Worm (Caenorhabditis elegans) whole organism, L2 larva: ENCODE results near the gene ell-1.

ENCODE experiments used
- C34F6.9 ChIP-seq: fragments of 150-350 bp; optimal IDR thresholded peaks from 2 replicates; lab custom pipeline; 2014; ENCODE audit warnings: missing biosample characterization, missing genetic modification characterization
- F13H6.1 ChIP-seq: sonication (generic microtip); optimal IDR thresholded peaks from 2 replicates; lab custom pipeline; 2016; ENCODE audit warnings: missing genetic modification characterization, missing compliant biosample characterization
- R02D3.7 ChIP-seq: fragments of 150-350 bp; optimal IDR thresholded peaks from 2 replicates; lab custom pipeline; 2014; ENCODE audit warnings: missing biosample characterization, missing genetic modification characterization
- Y55F3AM.14 ChIP-seq: fragments of 200-800 bp; sonication (Bioruptor generic); optimal IDR thresholded peaks from 2 replicates; lab custom pipeline; 2018; ENCODE audit warnings: mild to moderate bottlenecking, missing genetic modification characterization, missing compliant biosample characterization
- ZK546.5 ChIP-seq: sonication (generic microtip); optimal IDR thresholded peaks from 2 replicates; lab custom pipeline; 2017; ENCODE audit warnings: missing biosample characterization, missing genetic modification characterization
- aly-2 ChIP-seq: fragments of 150-350 bp; optimal IDR thresholded peaks from 2 replicates; lab custom pipeline; 2014; ENCODE audit warnings: missing biosample characterization, missing genetic modification characterization
- ama-1 ChIP-seq: fragments of 150-350 bp; optimal IDR thresholded peaks from 2 replicates; lab custom pipeline; 2018; ENCODE audit warnings: inconsistent platforms
- blmp-1 ChIP-seq: sonication (generic microtip); optimal IDR thresholded peaks from 2 replicates; lab custom pipeline; 2017; ENCODE audit warnings: missing genetic modification characterization, mild to moderate bottlenecking, missing compliant biosample characterization, antibody characterized with exemption, moderate library complexity; ENCODE audit not compliant: insufficient read depth
- ceh-16 ChIP-seq: fragments of 150-350 bp; optimal IDR thresholded peaks from 2 replicates; lab custom pipeline; 2014; ENCODE audit warnings: missing biosample characterization, missing genetic modification characterization
- ceh-82 ChIP-seq: fragments of 150-350 bp; optimal IDR thresholded peaks from 2 replicates; lab custom pipeline; 2014; ENCODE audit warnings: missing biosample characterization, missing genetic modification characterization
- crh-2 ChIP-seq: sonication (generic microtip); optimal IDR thresholded peaks from 2 replicates; lab custom pipeline; 2017; ENCODE audit warnings: missing biosample characterization, missing genetic modification characterization
- dmd-4 ChIP-seq: sonication (generic microtip); optimal IDR thresholded peaks from 2 replicates; lab custom pipeline; 2017; ENCODE audit warnings: missing biosample characterization, missing genetic modification characterization
- egl-27 ChIP-seq: sonication (generic microtip); optimal IDR thresholded peaks from 3 replicates; lab custom pipeline; 2017; ENCODE audit warnings: missing biosample characterization, missing genetic modification reagents, missing genetic modification characterization
- elt-1 ChIP-seq: fragments of 150-350 bp; optimal IDR thresholded peaks from 2 replicates; lab custom pipeline; 2014; ENCODE audit warnings: missing biosample characterization, missing genetic modification characterization
- fos-1 ChIP-seq: fragments of 150-350 bp; optimal IDR thresholded peaks from 2 replicates; lab custom pipeline; 2014; ENCODE audit warnings: missing biosample characterization, missing genetic modification characterization
- gmeb-1 ChIP-seq: fragments of 150-350 bp; optimal IDR thresholded peaks from 2 replicates; lab custom pipeline; 2014; ENCODE audit warnings: missing biosample characterization, missing genetic modification characterization
- lin-11 ChIP-seq: fragments of 150-350 bp; sonication (generic microtip); optimal IDR thresholded peaks from 2 replicates; lab custom pipeline; 2014; ENCODE audit warnings: missing biosample characterization, missing genetic modification characterization, inconsistent platforms, mixed read lengths
- lin-13 ChIP-seq: fragments of 150-350 bp; optimal IDR thresholded peaks from 2 replicates; lab custom pipeline; 2014; ENCODE audit warnings: missing biosample characterization, missing genetic modification reagents, missing genetic modification characterization
- lin-39 ChIP-seq: fragments of 150-350 bp; optimal IDR thresholded peaks from 2 replicates; lab custom pipeline; 2014; ENCODE audit warnings: missing biosample characterization, missing genetic modification reagents, missing genetic modification characterization
- lsy-2 ChIP-seq, 2 experiments: fragments of 150-350 bp in 1 of 2; sonication (generic microtip) in 1 of 2; optimal IDR thresholded peaks; 2 replicates each; lab custom pipeline; 2014 to 2017; ENCODE audit warnings: missing biosample characterization in 2 of 2, missing genetic modification characterization in 2 of 2
- mab-5 ChIP-seq: fragments of 150-350 bp; optimal IDR thresholded peaks from 2 replicates; lab custom pipeline; 2014; ENCODE audit warnings: missing biosample characterization, missing genetic modification characterization
- mbf-1 ChIP-seq: sonication (generic microtip); optimal IDR thresholded peaks from 2 replicates; lab custom pipeline; 2017; ENCODE audit warnings: missing biosample characterization, missing genetic modification characterization
- mdl-1 ChIP-seq, 2 experiments: fragments of 150-350 bp in 1 of 2; sonication (generic microtip) in 1 of 2; optimal IDR thresholded peaks; 2 replicates each; lab custom pipeline; 2017; ENCODE audit warnings: missing biosample characterization in 2 of 2, missing genetic modification characterization in 2 of 2
- nhr-10 ChIP-seq: sonication (generic microtip); optimal IDR thresholded peaks from 2 replicates; lab custom pipeline; 2017; ENCODE audit warnings: missing biosample characterization, missing genetic modification characterization
- nhr-11 ChIP-seq: fragments of 150-350 bp; optimal IDR thresholded peaks from 2 replicates; lab custom pipeline; 2014; ENCODE audit warnings: missing biosample characterization, missing genetic modification characterization
- nhr-129 ChIP-seq: fragments of 150-350 bp; optimal IDR thresholded peaks from 2 replicates; lab custom pipeline; 2014; ENCODE audit warnings: missing biosample characterization, missing genetic modification characterization
- nhr-21 ChIP-seq: fragments of 150-350 bp; optimal IDR thresholded peaks from 2 replicates; lab custom pipeline; 2014; ENCODE audit warnings: missing biosample characterization, missing genetic modification characterization
- nhr-23 ChIP-seq: fragments of 150-350 bp; optimal IDR thresholded peaks from 2 replicates; lab custom pipeline; 2014; ENCODE audit warnings: missing biosample characterization, missing genetic modification reagents, missing genetic modification characterization
- nhr-25 ChIP-seq: fragments of 150-350 bp; sonication (generic microtip); optimal IDR thresholded peaks from 3 replicates; lab custom pipeline; 2014; ENCODE audit warnings: missing biosample characterization, missing genetic modification characterization
- nhr-6 ChIP-seq: fragments of 150-350 bp; optimal IDR thresholded peaks from 2 replicates; lab custom pipeline; 2014; ENCODE audit warnings: missing biosample characterization, missing genetic modification characterization
- nhr-77 ChIP-seq: fragments of 150-350 bp; optimal IDR thresholded peaks from 2 replicates; lab custom pipeline; 2014; ENCODE audit warnings: missing biosample characterization, missing genetic modification characterization
- sem-4 ChIP-seq: fragments of 150-350 bp; optimal IDR thresholded peaks from 2 replicates; lab custom pipeline; 2014; ENCODE audit warnings: missing biosample characterization, missing genetic modification reagents, missing genetic modification characterization
- skn-1 ChIP-seq: sonication (generic microtip); optimal IDR thresholded peaks from 2 replicates; lab custom pipeline; 2017; ENCODE audit warnings: missing biosample characterization, missing genetic modification characterization
- sma-3 ChIP-seq: sonication (generic microtip); optimal IDR thresholded peaks from 2 replicates; lab custom pipeline; 2016; ENCODE audit warnings: missing genetic modification reagents, missing genetic modification characterization, missing compliant biosample characterization
- sma-9 ChIP-seq, 2 experiments: fragments of 150-350 bp in 1 of 2; sonication (generic microtip) in 1 of 2; optimal IDR thresholded peaks; 2 replicates each; lab custom pipeline; 2014 to 2016; ENCODE audit warnings: missing genetic modification characterization in 2 of 2, mild to moderate bottlenecking in 1 of 2, missing biosample characterization in 1 of 2, missing compliant biosample characterization in 1 of 2, missing genetic modification reagents in 1 of 2, moderate library complexity in 1 of 2
- snpc-4 ChIP-seq: fragments of 150-350 bp; optimal IDR thresholded peaks from 2 replicates; lab custom pipeline; 2014; ENCODE audit warnings: missing biosample characterization, missing genetic modification characterization
- unc-39 ChIP-seq: fragments of 150-350 bp; optimal IDR thresholded peaks from 2 replicates; lab custom pipeline; 2014; ENCODE audit warnings: missing biosample characterization, missing genetic modification characterization
- unc-55 ChIP-seq: fragments of 150-350 bp; sonication (generic microtip); optimal IDR thresholded peaks from 3 replicates; lab custom pipeline; 2014; ENCODE audit warnings: missing biosample characterization, missing genetic modification reagents, missing genetic modification characterization
- unc-62 ChIP-seq: fragments of 150-350 bp; optimal IDR thresholded peaks from 2 replicates; lab custom pipeline; 2014; ENCODE audit warnings: missing biosample characterization, missing genetic modification reagents, missing genetic modification characterization
- ztf-1 ChIP-seq: fragments of 200-800 bp; sonication (Bioruptor generic); conservative IDR thresholded peaks from 2 replicates; pipeline ENCODE4 v1.3.6; 2022; ENCODE audit warnings: missing genetic modification characterization, missing compliant biosample characterization
- ztf-11 ChIP-seq: sonication (generic microtip); optimal IDR thresholded peaks from 2 replicates; lab custom pipeline; 2017; ENCODE audit warnings: missing biosample characterization, missing genetic modification characterization
- ztf-4 ChIP-seq: fragments of 150-350 bp; optimal IDR thresholded peaks from 2 replicates; lab custom pipeline; 2014; ENCODE audit warnings: missing biosample characterization, missing genetic modification characterization

The ell-1 gene

DNA sequence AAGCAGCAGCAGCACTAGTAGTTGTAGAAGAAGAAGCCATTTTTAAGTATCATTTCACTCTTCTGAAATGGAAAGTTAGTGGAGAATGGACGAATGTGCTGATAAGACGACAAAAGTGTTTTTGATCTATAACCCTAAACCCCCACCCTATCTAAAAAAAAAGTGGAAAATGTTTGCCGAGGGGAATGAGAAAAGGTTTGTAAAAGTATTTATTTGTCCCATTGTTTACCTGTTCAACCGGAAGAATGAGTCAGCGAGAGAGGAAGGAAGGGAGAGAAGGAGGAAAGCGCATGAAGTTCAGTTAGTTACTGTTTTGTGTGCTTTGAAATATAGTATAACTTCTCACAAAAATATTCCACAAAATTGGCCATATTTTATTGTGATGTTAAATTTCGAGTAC, 2.9 kb downstream of the ell-1 start:
- TF ChIP-seq nhr-10 (no peak), C34F6.9 (tag; lab: Kevin White, UChicago) (no peak), sma-9 (GFP tag; optimal IDR thresholded peaks at IDR 0.05; lab: Kevin White, UChicago) (no peak), sma-9 (tag; optimal IDR thresholded peaks at IDR 0.05; lab: Kevin White, UChicago) (no peak), mab-5 (tag; lab: Kevin White, UChicago) (no peak), fos-1 (tag; lab: Kevin White, UChicago) (peak; percentile 25), unc-39 (no peak), sem-4 (tag; lab: Kevin White, UChicago) (peak; percentile 19), crh-2 (peak; percentile 2), sma-3 (peak; percentile 1), nhr-129 (no peak), blmp-1 (peak; percentile 41)

DNA sequence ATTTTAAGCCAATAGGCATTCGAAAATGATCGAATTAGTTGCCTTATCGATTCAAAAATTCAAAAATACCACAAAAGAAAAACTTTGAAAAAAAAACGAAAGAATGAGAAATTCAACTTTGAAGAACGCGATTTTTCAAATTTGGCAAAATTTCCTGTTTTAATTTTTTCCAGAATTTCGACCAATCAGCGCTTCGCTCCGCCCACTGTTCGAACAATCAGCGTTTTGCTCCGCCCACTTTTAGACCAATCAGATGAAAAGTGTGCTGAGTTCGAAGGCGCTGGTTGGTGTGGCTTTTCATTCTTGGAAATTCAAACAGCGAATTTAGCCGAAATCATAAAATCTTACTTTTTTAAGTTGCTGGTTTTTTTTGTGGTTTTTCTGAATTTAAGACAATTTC, 3.4 kb downstream of the ell-1 start:
- TF ChIP-seq F13H6.1 (tag; lab: Kevin White, UChicago) (no peak), ztf-4 (tag; lab: Kevin White, UChicago) (no peak), lin-39 (tag; lab: Kevin White, UChicago) (no peak), dmd-4 (tag; lab: Kevin White, UChicago) (no peak), nhr-77 (no peak), mbf-1 (tag; lab: Kevin White, UChicago) (no peak), gmeb-1 (no peak), ceh-82 (tag; lab: Kevin White, UChicago) (no peak), crh-2 (no peak), fos-1 (tag; lab: Kevin White, UChicago) (no peak), lin-11 (no peak), unc-55 (GFP tag; lab: Kevin White, UChicago) (no peak), ztf-1 (no peak), ztf-11 (no peak), nhr-11 (tag; lab: Kevin White, UChicago) (no peak), egl-27 (tag; lab: Kevin White, UChicago) (no peak), ceh-16 (tag; lab: Kevin White, UChicago) (no peak), nhr-23 (tag; lab: Kevin White, UChicago) (no peak), sma-3 (no peak)

DNA sequence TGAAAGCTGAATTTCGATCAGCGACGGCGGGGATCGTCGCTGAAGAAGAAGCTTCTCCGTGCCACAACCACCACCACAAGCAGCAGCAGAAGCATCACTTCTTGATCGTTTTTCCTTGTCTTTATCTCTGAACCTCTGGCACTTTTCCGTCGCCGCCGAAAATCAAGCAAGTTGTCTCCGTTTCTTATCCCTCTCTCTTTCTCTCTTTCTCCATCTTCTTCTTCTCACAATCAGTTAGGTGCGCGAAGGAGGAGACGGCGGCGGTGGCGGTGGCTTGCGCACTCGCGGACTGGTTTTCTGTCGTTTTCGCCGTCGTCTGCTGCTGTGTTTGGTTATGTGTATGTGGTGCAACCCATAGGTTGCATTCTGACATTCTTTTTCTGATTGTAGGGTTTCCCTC, 4.2 kb downstream of the ell-1 start:
- TF ChIP-seq dmd-4 (tag; lab: Kevin White, UChicago) (no peak), blmp-1 (peak; percentile 38), ztf-11 (no peak), skn-1 (no peak), unc-62 (no peak), lin-13 (GFP tag; lab: Kevin White, UChicago) (no peak), aly-2 (tag; lab: Kevin White, UChicago) (no peak), Y55F3AM.14 (GFP tag; lab: Kevin White, UChicago) (peak; percentile 12), ceh-82 (tag; lab: Kevin White, UChicago) (no peak), C34F6.9 (tag; lab: Kevin White, UChicago) (no peak), ztf-1 (no peak), nhr-25 (peak; percentile 53), mdl-1 (tag; optimal IDR thresholded peaks at IDR 0.05; lab: Kevin White, UChicago) (peak in 1 of 2 experiments; percentile 8), F13H6.1 (tag; lab: Kevin White, UChicago) (peak; percentile 51), nhr-10 (no peak), snpc-4 (tag; lab: Kevin White, UChicago) (no peak), lin-39 (tag; lab: Kevin White, UChicago) (no peak), unc-55 (GFP tag; lab: Kevin White, UChicago) (peak; percentile 16), ZK546.5 (tag; lab: Kevin White, UChicago) (no peak), nhr-21 (tag; lab: Kevin White, UChicago) (peak; percentile 45), nhr-129 (peak; percentile 2), ztf-4 (tag; lab: Kevin White, UChicago) (no peak), nhr-11 (tag; lab: Kevin White, UChicago) (no peak), nhr-77 (no peak), elt-1 (tag; lab: Kevin White, UChicago) (no peak), sma-9 (GFP tag; optimal IDR thresholded peaks at IDR 0.05; lab: Kevin White, UChicago) (peak; percentile 26), sma-9 (tag; optimal IDR thresholded peaks at IDR 0.05; lab: Kevin White, UChicago) (no peak)
- TF ChIP-seq, all 48 proteins: peak for 9

DNA sequence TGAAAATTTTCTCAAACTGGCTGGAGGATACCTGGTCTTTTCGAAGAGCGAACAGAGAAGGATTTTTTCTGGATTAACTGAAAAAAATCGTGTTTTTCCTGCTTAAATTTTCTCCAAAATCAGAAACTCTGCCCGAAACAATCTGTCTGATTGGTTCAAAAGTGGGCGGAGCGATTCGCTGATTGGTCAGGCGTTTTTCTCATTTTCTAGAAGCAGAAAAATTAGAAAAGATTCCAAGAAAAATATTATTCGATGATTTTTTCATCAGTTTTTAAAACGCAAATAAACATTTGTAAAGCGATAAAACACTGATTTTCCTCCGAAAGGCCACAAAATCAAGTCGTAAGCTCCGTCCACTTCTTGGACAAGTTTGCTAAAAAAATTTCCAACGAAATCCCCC, 4.7 kb downstream of the ell-1 start:
- TF ChIP-seq C34F6.9 (tag; lab: Kevin White, UChicago) (no peak), unc-55 (GFP tag; lab: Kevin White, UChicago) (no peak), blmp-1 (no peak), nhr-11 (tag; lab: Kevin White, UChicago) (no peak), unc-62 (no peak), nhr-77 (no peak), fos-1 (tag; lab: Kevin White, UChicago) (no peak), R02D3.7 (tag; lab: Kevin White, UChicago) (no peak), sem-4 (tag; lab: Kevin White, UChicago) (no peak), ztf-4 (tag; lab: Kevin White, UChicago) (no peak), Y55F3AM.14 (GFP tag; lab: Kevin White, UChicago) (no peak), snpc-4 (tag; lab: Kevin White, UChicago) (no peak), lin-11 (no peak), nhr-6 (tag; lab: Kevin White, UChicago) (no peak), lsy-2 (tag; optimal IDR thresholded peaks at IDR 0.05; lab: Kevin White, UChicago) (no peak), ama-1 (lab: Kevin White, UChicago) (no peak), nhr-129 (no peak)
